Worm (Caenorhabditis elegans) whole organism, L1 larva: ENCODE results near the gene M05D6.2.

Experiments
- C16A3.4 ChIP-seq: fragments of 150-350 bp; optimal IDR thresholded peaks from 2 replicates; lab custom pipeline; 2014; ENCODE audit warnings: missing biosample characterization, missing genetic modification characterization
- ceh-90 ChIP-seq: sonication (generic microtip); optimal IDR thresholded peaks from 2 replicates; lab custom pipeline; 2016; ENCODE audit warnings: missing genetic modification characterization, missing compliant biosample characterization
- ces-1 ChIP-seq: fragments of 150-350 bp; optimal IDR thresholded peaks from 2 replicates; lab custom pipeline; 2014; ENCODE audit warnings: missing biosample characterization, missing genetic modification reagents, missing genetic modification characterization
- elt-3 ChIP-seq, 6 experiments: fragments of 150-350 bp in 1 of 6; sonication (generic microtip); optimal IDR thresholded peaks; 2 replicates each; lab custom pipeline; 2017 to 2018; ENCODE audit warnings: missing biosample characterization in 6 of 6, missing genetic modification characterization in 6 of 6, inconsistent platforms in 1 of 6
- isw-1 ChIP-seq: fragments of 200-800 bp; sonication (Bioruptor generic); IDR thresholded peaks from 2 replicates; pipeline ENCODE4 v1.3.6; 2022; ENCODE audit warnings: missing genetic modification characterization, missing compliant biosample characterization
- mdl-1 ChIP-seq, 2 experiments: fragments of 150-350 bp; optimal IDR thresholded peaks; 2 replicates each; lab custom pipeline; 2014 to 2017; ENCODE audit warnings: missing biosample characterization in 2 of 2, missing genetic modification characterization in 2 of 2, inconsistent platforms in 1 of 2
- nhr-47 ChIP-seq: sonication (generic microtip); optimal IDR thresholded peaks from 2 replicates; lab custom pipeline; 2016; ENCODE audit warnings: mild to moderate bottlenecking, missing genetic modification characterization, moderate library complexity, missing compliant biosample characterization
- skn-1 ChIP-seq: fragments of 150-350 bp; optimal IDR thresholded peaks from 2 replicates; lab custom pipeline; 2014; ENCODE audit warnings: missing biosample characterization, missing genetic modification characterization
- unc-62 ChIP-seq: fragments of 150-350 bp; optimal IDR thresholded peaks from 2 replicates; lab custom pipeline; 2014; ENCODE audit warnings: missing biosample characterization, missing genetic modification reagents, missing genetic modification characterization

ce11 chrII:8419015-8419414 is 48.9 kb upstream of the M05D6.2 start:
- TF ChIP-seq nhr-47 (tag; lab: Kevin White, UChicago), result no peak
- no peak for TF ChIP-seq unc-62 (GFP tag; lab: Kevin White, UChicago)
- no peak for TF ChIP-seq isw-1
- TF ChIP-seq skn-1 (tag; lab: Kevin White, UChicago), result no peak
- TF ChIP-seq ces-1, result no peak
- no peak for TF ChIP-seq elt-3 (tag; optimal IDR thresholded peaks at IDR 0.05; lab: Kevin White, UChicago)
- no peak for TF ChIP-seq ceh-90 (tag; lab: Kevin White, UChicago)
- TF ChIP-seq C16A3.4 (tag; lab: Kevin White, UChicago), result no peak
- no peak for TF ChIP-seq mdl-1 (tag; optimal IDR thresholded peaks at IDR 0.05; lab: Kevin White, UChicago)
